Worm (Caenorhabditis elegans) whole organism, L1 larva: Measurements from ENCODE around the gene F59B2.9.
"Not testable (repeated sequence)": the region's sequence is repeated elsewhere in the genome, so short reads cannot be mapped to it uniquely, and the experiment has no call there.

Experiments
- C16A3.4 ChIP-seq: fragments of 150-350 bp; optimal IDR thresholded peaks from 2 replicates; lab custom pipeline; 2014; ENCODE audit warnings: missing biosample characterization, missing genetic modification characterization
- F16B12.6 ChIP-seq: fragments of 150-350 bp; optimal IDR thresholded peaks from 2 replicates; lab custom pipeline; 2014; ENCODE audit warnings: missing biosample characterization, missing genetic modification characterization
- Y116A8C.19 ChIP-seq: sonication (generic microtip); optimal IDR thresholded peaks from 2 replicates; lab custom pipeline; 2016; ENCODE audit warnings: missing compliant biosample characterization, missing genetic modification characterization, borderline replicate concordance
- blmp-1 ChIP-seq: fragments of 150-350 bp; optimal IDR thresholded peaks from 2 replicates; lab custom pipeline; 2014; ENCODE audit warnings: missing biosample characterization, missing genetic modification characterization
- ceh-8 ChIP-seq: fragments of 200-800 bp; sonication (Bioruptor generic); optimal IDR thresholded peaks from 2 replicates; lab custom pipeline; 2018; ENCODE audit warnings: mild to moderate bottlenecking, missing genetic modification characterization, moderate library complexity, missing compliant biosample characterization
- ceh-82 ChIP-seq, 3 experiments: fragments of 150-350 bp in 1 of 3; sonication (generic microtip) in 2 of 3; optimal IDR thresholded peaks; 2 replicates each; lab custom pipeline; 2014 to 2017; ENCODE audit warnings: missing biosample characterization in 3 of 3, missing genetic modification characterization in 3 of 3
- ceh-90 ChIP-seq: sonication (generic microtip); optimal IDR thresholded peaks from 2 replicates; lab custom pipeline; 2016; ENCODE audit warnings: missing genetic modification characterization, missing compliant biosample characterization
- dpl-1 ChIP-seq, 3 experiments: fragments of 150-350 bp in 2 of 3; sonication (generic microtip) in 1 of 3; optimal IDR thresholded peaks; 2 replicates each; lab custom pipeline; 2014 to 2017; ENCODE audit warnings: missing biosample characterization in 3 of 3, missing genetic modification characterization in 3 of 3, missing genetic modification reagents in 3 of 3
- efl-1 ChIP-seq, 4 experiments: fragments of 150-350 bp; optimal IDR thresholded peaks in 3 of 4; peaks in 1 of 4; 1 replicate in 1 of 4; 2 replicates in 3 of 4; lab custom pipeline; 2014; ENCODE audit warnings: missing biosample characterization in 2 of 4, missing genetic modification characterization in 2 of 4, missing genetic modification reagents in 2 of 4
- elt-2 ChIP-seq: sonication (generic microtip); optimal IDR thresholded peaks from 2 replicates; lab custom pipeline; 2016; ENCODE audit warnings: missing genetic modification characterization, mild to moderate bottlenecking, inconsistent platforms, missing compliant biosample characterization, missing genetic modification reagents
- elt-3 ChIP-seq, 6 experiments: fragments of 150-350 bp in 1 of 6; sonication (generic microtip); optimal IDR thresholded peaks; 2 replicates each; lab custom pipeline; 2017 to 2018; ENCODE audit warnings: missing biosample characterization in 6 of 6, missing genetic modification characterization in 6 of 6, inconsistent platforms in 1 of 6
- fkh-10 ChIP-seq: sonication (generic microtip); optimal IDR thresholded peaks from 2 replicates; lab custom pipeline; 2017; ENCODE audit warnings: missing biosample characterization, missing genetic modification reagents, missing genetic modification characterization
- fkh-4 ChIP-seq: sonication (generic microtip); optimal IDR thresholded peaks from 2 replicates; lab custom pipeline; 2016; ENCODE audit warnings: missing compliant biosample characterization, missing genetic modification characterization, borderline replicate concordance
- fos-1 ChIP-seq: fragments of 150-350 bp; optimal IDR thresholded peaks from 2 replicates; lab custom pipeline; 2014; ENCODE audit warnings: missing biosample characterization, missing genetic modification characterization
- hpl-2 ChIP-seq: fragments of 150-350 bp; optimal IDR thresholded peaks from 2 replicates; lab custom pipeline; 2014; ENCODE audit warnings: missing biosample characterization, missing genetic modification reagents, missing genetic modification characterization
- irx-1 ChIP-seq: sonication (generic microtip); optimal IDR thresholded peaks from 2 replicates; lab custom pipeline; 2016; ENCODE audit warnings: missing genetic modification characterization, missing compliant biosample characterization
- lin-14 ChIP-seq: fragments of 200-800 bp; sonication (Bioruptor generic); optimal IDR thresholded peaks from 2 replicates; lab custom pipeline; 2018; ENCODE audit warnings: mild to moderate bottlenecking, missing genetic modification characterization, moderate library complexity, missing compliant biosample characterization
- lsy-2 ChIP-seq, 2 experiments: fragments of 150-350 bp; optimal IDR thresholded peaks; 2 replicates each; lab custom pipeline; 2014; ENCODE audit warnings: missing biosample characterization in 2 of 2, missing genetic modification characterization in 2 of 2
- mab-9 ChIP-seq: fragments of 200-800 bp; sonication (Bioruptor generic); IDR thresholded peaks from 2 replicates; pipeline ENCODE4 v1.3.6; 2022; ENCODE audit warnings: missing genetic modification reagents, missing genetic modification characterization, missing compliant biosample characterization
- mdl-1 ChIP-seq, 2 experiments: fragments of 150-350 bp; optimal IDR thresholded peaks; 2 replicates each; lab custom pipeline; 2014 to 2017; ENCODE audit warnings: missing biosample characterization in 2 of 2, missing genetic modification characterization in 2 of 2, inconsistent platforms in 1 of 2
- mep-1 ChIP-seq: fragments of 150-350 bp; optimal IDR thresholded peaks from 2 replicates; lab custom pipeline; 2014; ENCODE audit warnings: missing biosample characterization, missing genetic modification characterization
- nhr-11 ChIP-seq: fragments of 150-350 bp; optimal IDR thresholded peaks from 2 replicates; lab custom pipeline; 2014; ENCODE audit warnings: missing biosample characterization, missing genetic modification characterization
- nhr-19 ChIP-seq: fragments of 200-800 bp; sonication (Bioruptor generic); conservative IDR thresholded peaks from 2 replicates; pipeline ENCODE4 v1.3.6; 2022; ENCODE audit warnings: missing genetic modification characterization, missing compliant biosample characterization
- nhr-71 ChIP-seq: sonication (generic microtip); optimal IDR thresholded peaks from 2 replicates; lab custom pipeline; 2016; ENCODE audit warnings: mild to moderate bottlenecking, missing genetic modification characterization, moderate library complexity, missing compliant biosample characterization
- nhr-85 ChIP-seq: sonication (generic microtip); peaks from one replicate; lab custom pipeline; 2016; ENCODE audit warnings: missing genetic modification characterization, inconsistent platforms, missing compliant biosample characterization
- pax-3 ChIP-seq: fragments of 200-800 bp; sonication (Bioruptor generic); optimal IDR thresholded peaks from 2 replicates; lab custom pipeline; 2018; ENCODE audit warnings: mild to moderate bottlenecking, missing genetic modification characterization, moderate library complexity, missing compliant biosample characterization
- rnt-1 ChIP-seq: sonication (generic microtip); optimal IDR thresholded peaks from 2 replicates; lab custom pipeline; 2016; ENCODE audit warnings: mild to moderate bottlenecking, missing genetic modification characterization, moderate library complexity, missing compliant biosample characterization
- tlp-1 ChIP-seq: fragments of 150-350 bp; optimal IDR thresholded peaks from 2 replicates; lab custom pipeline; 2014; ENCODE audit warnings: missing biosample characterization, missing genetic modification characterization
- unc-130 ChIP-seq: fragments of 150-350 bp; optimal IDR thresholded peaks from 2 replicates; lab custom pipeline; 2017; ENCODE audit warnings: missing biosample characterization, missing genetic modification characterization, inconsistent platforms
- unc-86 ChIP-seq: sonication (generic microtip); optimal IDR thresholded peaks from 2 replicates; lab custom pipeline; 2016; ENCODE audit warnings: missing genetic modification characterization, missing compliant biosample characterization
- vab-15 ChIP-seq: sonication (generic microtip); optimal IDR thresholded peaks from 2 replicates; lab custom pipeline; 2017; ENCODE audit warnings: missing genotype, mild to moderate bottlenecking, missing genetic modification characterization, missing compliant biosample characterization
- xbp-1 ChIP-seq: sonication (generic microtip); optimal IDR thresholded peaks from 2 replicates; lab custom pipeline; 2016; ENCODE audit warnings: missing genetic modification characterization, missing compliant biosample characterization
- zip-4 ChIP-seq: fragments of 200-800 bp; sonication (Bioruptor generic); optimal IDR thresholded peaks from 2 replicates; lab custom pipeline; 2018; ENCODE audit warnings: mild to moderate bottlenecking, missing genetic modification characterization, moderate library complexity, missing compliant biosample characterization
- ztf-4 ChIP-seq: fragments of 150-350 bp; optimal IDR thresholded peaks from 2 replicates; lab custom pipeline; 2014; ENCODE audit warnings: missing biosample characterization, missing genetic modification characterization

Gene F59B2.9

DNA sequence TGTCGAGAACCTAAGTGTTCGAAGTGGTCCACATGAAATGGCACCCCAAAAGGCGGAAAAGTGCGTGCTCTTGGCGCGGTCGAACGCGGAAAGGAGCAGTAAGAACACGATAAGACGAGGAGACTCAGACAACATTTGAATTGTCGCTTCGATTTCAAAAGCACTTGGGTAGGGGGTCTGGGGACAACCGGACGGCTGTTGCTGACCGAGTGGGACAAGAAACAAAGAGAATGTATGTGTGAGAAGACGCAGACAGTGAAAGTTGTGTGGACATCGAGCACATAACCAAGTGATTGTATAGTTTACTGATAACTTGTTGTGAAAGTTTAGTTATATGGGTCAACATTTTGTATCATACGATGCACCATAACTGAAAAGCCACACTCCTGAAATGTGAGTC, 5.0 kb downstream of the F59B2.9 start:
- TF ChIP-seq ceh-8 (GFP tag; lab: Kevin White, UChicago) (no peak), C16A3.4 (peak; percentile 3), lin-14 (GFP tag; lab: Kevin White, UChicago) (peak; percentile 70), elt-2 (peak; percentile 59), irx-1 (no peak), lsy-2 (tag; optimal IDR thresholded peaks at IDR 0.05; lab: Kevin White, UChicago) (peak in 1 of 2 experiments; percentile 21), rnt-1 (tag; lab: Kevin White, UChicago) (peak; percentile 30)

DNA sequence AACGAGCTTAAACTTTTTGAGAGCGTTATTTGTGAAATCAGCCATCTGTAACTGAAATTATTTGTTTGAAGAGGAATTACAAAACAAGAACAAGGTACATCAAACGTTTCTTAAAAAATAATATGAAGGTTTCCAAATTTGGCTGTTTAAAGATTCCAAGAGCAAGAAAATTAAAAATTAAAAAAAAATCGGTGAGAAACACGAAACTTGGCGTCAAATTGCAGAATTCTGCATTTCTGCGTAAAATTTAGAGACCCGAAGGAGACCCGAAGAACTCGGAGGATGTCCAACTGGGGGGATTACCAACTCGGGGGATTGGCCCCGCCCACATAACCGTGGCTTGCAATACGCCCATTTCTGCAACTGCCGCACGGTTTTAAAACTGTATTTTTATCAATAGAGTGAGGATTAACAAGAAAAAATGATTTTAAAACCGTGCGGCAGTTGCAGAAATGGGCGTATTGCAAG, 6.3 kb downstream of the F59B2.9 start, which contains the start of gene rab-6.1:
Gene rab-6.1, minus strand, starts transcription at position 51 of the 468 bp plus-strand sequence.
- not testable (repeated sequence) for TF ChIP-seq zip-4; mep-1 (tag; lab: Kevin White, UChicago); Y116A8C.19 (tag; lab: Kevin White, UChicago)

DNA sequence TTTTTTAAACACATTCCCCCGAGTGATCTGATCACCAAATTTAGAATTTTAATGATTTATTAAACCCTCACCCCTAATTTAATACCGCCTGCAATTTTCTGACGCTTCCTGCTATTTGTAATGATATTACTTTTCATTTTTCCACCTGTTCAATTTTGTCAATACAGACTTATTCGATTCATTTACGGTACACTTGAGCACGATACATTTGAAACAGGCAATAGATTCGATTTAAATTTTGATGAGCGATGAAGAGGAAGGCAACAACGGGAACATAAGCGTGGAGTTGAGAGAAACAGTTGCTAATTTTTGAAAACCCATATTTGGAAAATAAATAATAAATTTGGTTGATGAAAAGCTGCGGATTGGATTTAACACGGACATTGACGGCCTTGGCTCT, 7.6 kb downstream of the F59B2.9 start:
- no peak for TF ChIP-seq xbp-1
- TF ChIP-seq nhr-11: no peak
- no peak for TF ChIP-seq nhr-19 (GFP tag; lab: Robert Waterston, UW)
- TF ChIP-seq ceh-82 (tag; optimal IDR thresholded peaks at IDR 0.05; lab: Kevin White, UChicago): no peak
- no peak for TF ChIP-seq unc-130 (tag; lab: Kevin White, UChicago)
- no peak for TF ChIP-seq zip-4
- no peak for TF ChIP-seq nhr-71 (tag; lab: Kevin White, UChicago)
- no peak for TF ChIP-seq ceh-90 (tag; lab: Kevin White, UChicago)
- TF ChIP-seq fkh-4 (tag; lab: Kevin White, UChicago): no peak
- TF ChIP-seq mdl-1 (tag; optimal IDR thresholded peaks at IDR 0.05; lab: Kevin White, UChicago): no peak
- TF ChIP-seq elt-2: no peak
- no peak for TF ChIP-seq vab-15 (tag; lab: Kevin White, UChicago)
- no peak for TF ChIP-seq elt-3 (tag; optimal IDR thresholded peaks at IDR 0.05; lab: Kevin White, UChicago)
- no peak for TF ChIP-seq ztf-4 (tag; lab: Kevin White, UChicago)
- TF ChIP-seq pax-3 (tag; lab: Kevin White, UChicago): no peak
- TF ChIP-seq, all 84 proteins: peak for 0

DNA sequence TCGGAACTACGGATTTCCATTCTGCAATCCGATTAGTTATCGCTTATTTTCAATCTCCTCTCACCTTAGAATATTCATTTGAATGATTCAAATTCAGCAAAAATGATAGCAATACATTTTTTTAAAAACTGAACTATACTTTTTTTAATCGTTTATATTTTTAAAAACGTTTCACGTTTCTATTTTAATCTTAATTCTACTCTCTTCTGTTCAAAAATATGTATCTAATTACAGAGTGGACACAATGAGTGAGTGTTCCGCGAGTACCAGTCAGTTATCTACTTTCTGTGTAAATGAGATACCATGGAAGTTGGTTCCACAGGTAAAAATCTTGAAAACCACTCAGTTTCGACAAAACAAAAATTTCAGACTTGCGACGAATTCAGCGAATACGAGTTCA, 9.7 kb downstream of the F59B2.9 start, which contains the start of the genes F59B2.15 and zif-1:
Gene F59B2.15, minus strand, starts transcription at position 101 of the 400 bp plus-strand sequence.
Gene zif-1, plus strand, starts transcription at position 235 of the 400 bp plus-strand sequence.
- TF ChIP-seq rnt-1 (tag; lab: Kevin White, UChicago): no peak
- no peak for TF ChIP-seq mab-9 (GFP tag; lab: Robert Waterston, UW)
- TF ChIP-seq unc-130 (tag; lab: Kevin White, UChicago): no peak
- TF ChIP-seq zip-4: no peak
- no peak for TF ChIP-seq F16B12.6
- no peak for TF ChIP-seq nhr-19 (GFP tag; lab: Robert Waterston, UW)
- TF ChIP-seq unc-86 (tag; lab: Kevin White, UChicago): no peak
- TF ChIP-seq fkh-10 (GFP tag; lab: Kevin White, UChicago): no peak
- TF ChIP-seq hpl-2: no peak

DNA sequence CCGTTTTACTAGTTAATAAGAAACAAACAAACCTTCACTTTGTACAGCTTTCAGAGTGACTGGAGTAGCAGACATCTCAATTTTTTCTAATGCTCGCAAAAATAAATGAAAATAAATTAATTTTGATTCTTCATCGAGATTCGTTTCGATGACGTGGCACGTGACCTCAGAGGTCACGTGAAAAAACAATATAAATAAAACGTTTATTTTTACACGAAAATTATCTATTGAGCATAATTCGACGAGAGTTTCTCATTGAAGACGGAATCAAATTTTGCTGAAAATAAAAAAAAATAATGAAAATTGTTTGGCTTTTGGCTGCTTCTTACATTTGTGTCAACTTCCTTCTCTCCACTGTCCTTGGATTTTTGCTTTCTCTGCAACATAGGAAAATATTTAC, 10.3 kb downstream of the F59B2.9 start, which contains the start of gene rpn-6.2:
Gene rpn-6.2, minus strand, starts transcription at position 101 of the 400 bp plus-strand sequence.
- TF ChIP-seq ceh-90 (tag; lab: Kevin White, UChicago) (no peak), pax-3 (tag; lab: Kevin White, UChicago) (no peak), tlp-1 (tag; lab: Kevin White, UChicago) (no peak), blmp-1 (tag; lab: Kevin White, UChicago) (no peak), irx-1 (no peak), fos-1 (no peak), efl-1 (optimal IDR thresholded peaks at IDR 0.05; lab: Kevin White, UChicago) (no peak), efl-1 (GFP tag; optimal IDR thresholded peaks at IDR 0.05 in 1 of 2; lab: Kevin White, UChicago) (peak in 1 of 2 experiments; percentile 39), nhr-85 (peak; percentile 48), dpl-1 (GFP tag; optimal IDR thresholded peaks at IDR 0.05; lab: Kevin White, UChicago) (no peak)
